Fruit fly (Drosophila melanogaster) whole organism, wandering third instar larva: ENCODE data around the gene CG13634.
A peak's percentile ranks its signal among the peaks of the same experiment; 100 is the strongest.

Experiments
- Dfd ChIP-seq: fragments of >200 bp; optimal IDR thresholded peaks from 2 replicates; lab custom pipeline; 2017; ENCODE audit warnings: missing biosample characterization, missing genetic modification characterization
- Hr83 ChIP-seq: fragments of 200-300 bp; sonication (Bioruptor generic); optimal IDR thresholded peaks from 2 replicates; lab custom pipeline; 2016; ENCODE audit warnings: missing biosample characterization, mild to moderate bottlenecking, missing genetic modification characterization, moderate library complexity; ENCODE audit not compliant: poor library complexity, severe bottlenecking
- Myc ChIP-seq: fragments of >200 bp; optimal IDR thresholded peaks from 2 replicates; lab custom pipeline; 2017
- Rel ChIP-seq, 2 experiments: fragments of 200-800 bp; sonication (Bioruptor generic) in 1 of 2; optimal IDR thresholded peaks; 2 replicates in 1 of 2; 3 replicates in 1 of 2; lab custom pipeline; 2016 to 2019; ENCODE audit warnings: mild to moderate bottlenecking in 2 of 2, missing biosample characterization in 2 of 2, missing genetic modification characterization in 2 of 2, moderate library complexity in 1 of 2
- Sp1 ChIP-seq: fragments of 200-800 bp; sonication (Bioruptor generic); optimal IDR thresholded peaks from 3 replicates; lab custom pipeline; 2019; ENCODE audit warnings: missing biosample characterization, mild to moderate bottlenecking, missing genetic modification characterization, moderate library complexity
- brk ChIP-seq: fragments of 200-800 bp; sonication (Bioruptor generic); optimal IDR thresholded peaks from 2 replicates; lab custom pipeline; 2016; ENCODE audit warnings: missing biosample characterization, mild to moderate bottlenecking, missing genetic modification characterization
- dmrt93B ChIP-seq: fragments of 200-800 bp; sonication (Bioruptor generic); optimal IDR thresholded peaks from 2 replicates; lab custom pipeline; 2018; ENCODE audit warnings: missing biosample characterization, mild to moderate bottlenecking, missing genetic modification characterization
- fru ChIP-seq: fragments of 200-800 bp; sonication (Bioruptor generic); optimal IDR thresholded peaks from 3 replicates; lab custom pipeline; 2016; ENCODE audit warnings: missing biosample characterization, mild to moderate bottlenecking, missing genetic modification characterization
- pan ChIP-seq: fragments of >200 bp; optimal IDR thresholded peaks from 2 replicates; lab custom pipeline; 2017
- rgr ChIP-seq: fragments of 200-800 bp; sonication (Bioruptor generic); optimal IDR thresholded peaks from 3 replicates; lab custom pipeline; 2016; ENCODE audit warnings: missing biosample characterization, mild to moderate bottlenecking, missing genetic modification characterization
- tai ChIP-seq: sonication (Bioruptor generic); optimal IDR thresholded peaks from 2 replicates; lab custom pipeline; 2016; ENCODE audit warnings: missing biosample characterization, missing genetic modification characterization
- usp ChIP-seq: fragments of >200 bp; optimal IDR thresholded peaks from 2 replicates; lab custom pipeline; 2017; ENCODE audit warnings: missing biosample characterization, missing genetic modification characterization

DNA sequence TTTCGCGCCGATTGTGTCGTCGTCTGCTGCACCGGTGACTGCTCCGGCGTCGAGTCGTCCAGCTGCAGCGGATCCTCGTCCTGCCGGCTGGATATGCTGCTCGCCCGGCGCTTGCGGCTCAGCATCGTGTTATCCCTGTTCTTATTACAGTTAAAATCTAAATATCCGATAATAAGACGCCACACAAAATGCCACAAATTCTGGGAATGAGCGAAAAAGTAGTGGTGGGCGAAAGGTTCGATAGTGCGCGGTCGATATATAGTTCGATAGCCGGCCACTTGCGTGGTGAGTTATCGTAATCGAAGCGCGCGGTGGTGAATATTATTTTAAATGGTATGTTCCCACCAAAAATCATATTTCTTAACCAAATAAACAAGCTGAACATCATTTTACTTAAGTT is 15.1 kb upstream of the CG13634 start, which contains the start of gene polybromo:
- no peak for TF ChIP-seq rgr
- TF ChIP-seq usp (GFP tag; lab: Kevin White, UChicago), result no peak
- no peak for TF ChIP-seq tai
- no peak for TF ChIP-seq pan (lab: Kevin White, UChicago)
- no peak for TF ChIP-seq Rel (GFP tag; optimal IDR thresholded peaks at IDR 0.05; lab: Kevin White, UChicago)
- no peak for TF ChIP-seq Rel (tag; optimal IDR thresholded peaks at IDR 0.05; lab: Kevin White, UChicago)
- TF ChIP-seq dmrt93B (GFP tag; lab: Kevin White, UChicago), result no peak
- no peak for TF ChIP-seq Hr83 (GFP tag; lab: Kevin White, UChicago)
- TF ChIP-seq Myc, result peak; percentile 72
- TF ChIP-seq fru, result no peak
- no peak for TF ChIP-seq Sp1 (GFP tag; lab: Kevin White, UChicago)
- no peak for TF ChIP-seq Dfd (GFP tag; lab: Kevin White, UChicago)
- no peak for TF ChIP-seq brk (GFP tag; lab: Kevin White, UChicago)
